Worm (Caenorhabditis elegans) whole organism, L2 larva: ENCODE results near the gene F41G3.6.

ENCODE experiments used
- C34F6.9 ChIP-seq: fragments of 150-350 bp; optimal IDR thresholded peaks from 2 replicates; lab custom pipeline; 2014; ENCODE audit warnings: missing biosample characterization, missing genetic modification characterization
- ZK546.5 ChIP-seq: sonication (generic microtip); optimal IDR thresholded peaks from 2 replicates; lab custom pipeline; 2017; ENCODE audit warnings: missing biosample characterization, missing genetic modification characterization
- ama-1 ChIP-seq: fragments of 150-350 bp; optimal IDR thresholded peaks from 2 replicates; lab custom pipeline; 2018; ENCODE audit warnings: inconsistent platforms
- elt-1 ChIP-seq: fragments of 150-350 bp; optimal IDR thresholded peaks from 2 replicates; lab custom pipeline; 2014; ENCODE audit warnings: missing biosample characterization, missing genetic modification characterization
- lin-11 ChIP-seq: fragments of 150-350 bp; sonication (generic microtip); optimal IDR thresholded peaks from 2 replicates; lab custom pipeline; 2014; ENCODE audit warnings: missing biosample characterization, missing genetic modification characterization, inconsistent platforms, mixed read lengths
- mdl-1 ChIP-seq, 2 experiments: fragments of 150-350 bp in 1 of 2; sonication (generic microtip) in 1 of 2; optimal IDR thresholded peaks; 2 replicates each; lab custom pipeline; 2017; ENCODE audit warnings: missing biosample characterization in 2 of 2, missing genetic modification characterization in 2 of 2
- nhr-10 ChIP-seq: sonication (generic microtip); optimal IDR thresholded peaks from 2 replicates; lab custom pipeline; 2017; ENCODE audit warnings: missing biosample characterization, missing genetic modification characterization
- nhr-77 ChIP-seq: fragments of 150-350 bp; optimal IDR thresholded peaks from 2 replicates; lab custom pipeline; 2014; ENCODE audit warnings: missing biosample characterization, missing genetic modification characterization

ce11 chrII:6718221-6718620, 24.5 kb upstream of the F41G3.6 start, which contains the start of gene tsp-10:
- TF ChIP-seq C34F6.9 (tag; lab: Kevin White, UChicago) (no peak), elt-1 (tag; lab: Kevin White, UChicago) (no peak), ama-1 (lab: Kevin White, UChicago) (no peak), ZK546.5 (tag; lab: Kevin White, UChicago) (no peak), lin-11 (tag; lab: Kevin White, UChicago) (no peak), nhr-10 (tag; lab: Kevin White, UChicago) (no peak), mdl-1 (tag; optimal IDR thresholded peaks at IDR 0.05; lab: Kevin White, UChicago) (no peak), nhr-77 (tag; lab: Kevin White, UChicago) (no peak)
